Fruit fly (Drosophila melanogaster) whole organism, prepupa: ENCODE results near the gene Unc-76.

Experiments used
- Blimp-1 ChIP-seq: fragments of 200-800 bp; sonication (Bioruptor generic); optimal IDR thresholded peaks from 3 replicates; lab custom pipeline; 2017; ENCODE audit warnings: missing biosample characterization, missing genetic modification characterization, mild to moderate bottlenecking, moderate library complexity, missing genetic modification reagents
- CG10631 ChIP-seq: fragments of 200-800 bp; sonication (Bioruptor generic); optimal IDR thresholded peaks from 2 replicates; lab custom pipeline; 2016; ENCODE audit warnings: missing biosample characterization, missing genetic modification characterization
- CG11294 ChIP-seq: fragments of 200-800 bp; sonication (Bioruptor generic); IDR thresholded peaks from 2 replicates; pipeline ENCODE4 v1.3.6; 2022; ENCODE audit warnings: missing biosample characterization, missing genetic modification characterization
- CG11762 ChIP-seq: fragments of 200-800 bp; sonication (Bioruptor generic); optimal IDR thresholded peaks from 3 replicates; lab custom pipeline; 2016; ENCODE audit warnings: missing biosample characterization, missing genetic modification characterization; ENCODE audit not compliant: insufficient read depth
- CG11902 ChIP-seq: fragments of 200-800 bp; sonication (Bioruptor generic); optimal IDR thresholded peaks from 3 replicates; lab custom pipeline; 2016; ENCODE audit warnings: missing biosample characterization, missing genetic modification characterization
- CG15336 ChIP-seq: fragments of 200-800 bp; sonication (Bioruptor generic); IDR thresholded peaks from 2 replicates; pipeline ENCODE4 v1.3.6; 2022; ENCODE audit warnings: missing biosample characterization, missing genetic modification characterization
- CG1621 ChIP-seq: fragments of 200-800 bp; sonication (Bioruptor generic); optimal IDR thresholded peaks from 3 replicates; lab custom pipeline; 2018; ENCODE audit warnings: missing biosample characterization, mild to moderate bottlenecking, missing genetic modification characterization
- CG16779 ChIP-seq: fragments of 200-800 bp; sonication (Bioruptor generic); optimal IDR thresholded peaks from 3 replicates; lab custom pipeline; 2017; ENCODE audit warnings: missing biosample characterization, mild to moderate bottlenecking, missing genetic modification characterization
- CG3032 ChIP-seq: fragments of 200-800 bp; optimal IDR thresholded peaks from 2 replicates; lab custom pipeline; 2019; ENCODE audit warnings: missing biosample characterization, mild to moderate bottlenecking, missing genetic modification characterization, moderate library complexity
- CG31627 ChIP-seq: fragments of 200-800 bp; sonication (Bioruptor generic); optimal IDR thresholded peaks from 3 replicates; lab custom pipeline; 2016; ENCODE audit warnings: missing biosample characterization, missing genetic modification characterization
- CG34406 ChIP-seq: fragments of 200-800 bp; sonication (Bioruptor generic); optimal IDR thresholded peaks from 3 replicates; lab custom pipeline; 2016; ENCODE audit warnings: missing biosample characterization, missing genetic modification characterization
- CG6163 ChIP-seq: fragments of 200-800 bp; sonication (Bioruptor generic); IDR thresholded peaks from 3 replicates; pipeline ENCODE4 v1.3.6; 2022; ENCODE audit warnings: missing biosample characterization, missing genetic modification characterization
- CG6276 ChIP-seq: fragments of 200-800 bp; sonication (Bioruptor generic); optimal IDR thresholded peaks from 2 replicates; lab custom pipeline; 2017; ENCODE audit warnings: missing biosample characterization, mild to moderate bottlenecking, missing genetic modification characterization
- CG6808 ChIP-seq: fragments of 200-800 bp; sonication (Bioruptor generic); optimal IDR thresholded peaks from 3 replicates; lab custom pipeline; 2017; ENCODE audit warnings: missing biosample characterization, missing genetic modification characterization, mild to moderate bottlenecking, moderate library complexity, missing genetic modification reagents
- CG6854 ChIP-seq: fragments of 200-800 bp; sonication (Bioruptor generic); optimal IDR thresholded peaks from 2 replicates; lab custom pipeline; 2017; ENCODE audit warnings: missing biosample characterization, mild to moderate bottlenecking, missing genetic modification characterization
- CG7368 ChIP-seq: fragments of 200-800 bp; sonication (Bioruptor generic); optimal IDR thresholded peaks from 3 replicates; lab custom pipeline; 2016; ENCODE audit warnings: missing biosample characterization, missing genetic modification characterization
- CG8119 ChIP-seq: fragments of 200-800 bp; sonication (Bioruptor generic); IDR thresholded peaks from 3 replicates; pipeline ENCODE4 v1.3.6; 2022; ENCODE audit warnings: missing biosample characterization, missing genetic modification characterization
- CG8319 ChIP-seq: fragments of 200-800 bp; sonication (Bioruptor generic); optimal IDR thresholded peaks from 3 replicates; lab custom pipeline; 2016; ENCODE audit warnings: missing biosample characterization, missing genetic modification characterization
- CG8632 ChIP-seq: fragments of 200-800 bp; sonication (Bioruptor generic); optimal IDR thresholded peaks from 3 replicates; lab custom pipeline; 2016; ENCODE audit warnings: missing biosample characterization, missing genetic modification characterization
- CG9139 ChIP-seq: fragments of 200-800 bp; sonication (Bioruptor generic); optimal IDR thresholded peaks from 3 replicates; lab custom pipeline; 2017; ENCODE audit warnings: missing biosample characterization, mild to moderate bottlenecking, missing genetic modification characterization
- Eip75B ChIP-seq: fragments of 200-800 bp; sonication (Bioruptor generic); optimal IDR thresholded peaks from 3 replicates; lab custom pipeline; 2016; ENCODE audit warnings: missing biosample characterization, missing genetic modification characterization
- Eip78C ChIP-seq: fragments of 200-800 bp; sonication (Bioruptor generic); peaks from one replicate; lab custom pipeline; 2016; ENCODE audit warnings: missing biosample characterization, missing genetic modification characterization
- Eip93F ChIP-seq: fragments of 200-800 bp; sonication (Bioruptor generic); optimal IDR thresholded peaks from 2 replicates; lab custom pipeline; 2016; ENCODE audit warnings: missing biosample characterization, mild to moderate bottlenecking, missing genetic modification characterization
- Ets21C ChIP-seq: fragments of 200-800 bp; sonication (Bioruptor generic); optimal IDR thresholded peaks from 3 replicates; lab custom pipeline; 2016; ENCODE audit warnings: missing biosample characterization, missing genetic modification characterization
- Gug ChIP-seq: fragments of 200-800 bp; sonication (Bioruptor generic); IDR thresholded peaks from 2 replicates; pipeline ENCODE4 v1.3.6; 2022; ENCODE audit warnings: missing biosample characterization, missing genetic modification characterization
- Hr38 ChIP-seq: sonication (Bioruptor generic); optimal IDR thresholded peaks from 2 replicates; lab custom pipeline; 2016; ENCODE audit warnings: missing biosample characterization, missing genetic modification characterization
- Hr4 ChIP-seq: fragments of 200-800 bp; sonication (Bioruptor generic); optimal IDR thresholded peaks from 3 replicates; lab custom pipeline; 2016; ENCODE audit warnings: missing biosample characterization, missing genetic modification characterization
- Lpt ChIP-seq: fragments of 200-800 bp; sonication (Bioruptor generic); optimal IDR thresholded peaks from 3 replicates; lab custom pipeline; 2016; ENCODE audit warnings: missing biosample characterization, missing genetic modification characterization
- Met ChIP-seq: fragments of 200-800 bp; sonication (Bioruptor generic); optimal IDR thresholded peaks from 3 replicates; lab custom pipeline; 2016; ENCODE audit warnings: missing biosample characterization, missing genetic modification characterization
- OdsH ChIP-seq: fragments of 200-800 bp; sonication (Bioruptor generic); optimal IDR thresholded peaks from 3 replicates; lab custom pipeline; 2016; ENCODE audit warnings: missing biosample characterization, missing genetic modification characterization
- Smox ChIP-seq: fragments of 200-800 bp; sonication (Bioruptor generic); optimal IDR thresholded peaks from 3 replicates; lab custom pipeline; 2016; ENCODE audit warnings: missing biosample characterization, missing genetic modification characterization
- Sox102F ChIP-seq: fragments of 200-800 bp; sonication (Bioruptor generic); optimal IDR thresholded peaks from 2 replicates; lab custom pipeline; 2016; ENCODE audit warnings: missing biosample characterization, mild to moderate bottlenecking, missing genetic modification characterization
- Sox14 ChIP-seq: fragments of 200-800 bp; sonication (Bioruptor generic); optimal IDR thresholded peaks from 3 replicates; lab custom pipeline; 2016; ENCODE audit warnings: missing biosample characterization, missing genetic modification characterization
- Sox15 ChIP-seq: fragments of 200-800 bp; sonication (Bioruptor generic); optimal IDR thresholded peaks from 3 replicates; lab custom pipeline; 2016; ENCODE audit warnings: missing biosample characterization, missing genetic modification characterization
- acj6 ChIP-seq: fragments of 200-800 bp; sonication (Bioruptor generic); optimal IDR thresholded peaks from 3 replicates; lab custom pipeline; 2016; ENCODE audit warnings: missing biosample characterization, missing genetic modification characterization
- cyc ChIP-seq: fragments of 200-800 bp; sonication (Bioruptor generic); optimal IDR thresholded peaks from 3 replicates; lab custom pipeline; 2016; ENCODE audit warnings: missing biosample characterization, missing genetic modification characterization
- dac ChIP-seq: fragments of 200-800 bp; sonication (Bioruptor generic); optimal IDR thresholded peaks from 2 replicates; lab custom pipeline; 2017; ENCODE audit warnings: missing biosample characterization, mild to moderate bottlenecking, missing genetic modification characterization
- dsx ChIP-seq: fragments of 200-800 bp; optimal IDR thresholded peaks from 3 replicates; lab custom pipeline; 2019; ENCODE audit warnings: missing biosample characterization, mild to moderate bottlenecking, missing genetic modification characterization, moderate library complexity; ENCODE audit not compliant: poor library complexity, severe bottlenecking
- eg ChIP-seq: fragments of 200-800 bp; sonication (Bioruptor generic); IDR thresholded peaks from 3 replicates; pipeline ENCODE4 v1.3.6; 2022; ENCODE audit warnings: missing biosample characterization, missing genetic modification characterization
- esn ChIP-seq: fragments of 200-800 bp; sonication (Bioruptor generic); optimal IDR thresholded peaks from 2 replicates; lab custom pipeline; 2016; ENCODE audit warnings: missing biosample characterization, mild to moderate bottlenecking, missing genetic modification characterization, moderate library complexity
- fd59A ChIP-seq: fragments of 200-800 bp; sonication (Bioruptor generic); optimal IDR thresholded peaks from 2 replicates; lab custom pipeline; 2017; ENCODE audit warnings: missing biosample characterization, mild to moderate bottlenecking, missing genetic modification characterization, missing genetic modification reagents
- fd85E ChIP-seq: fragments of 200-800 bp; sonication (Bioruptor generic); optimal IDR thresholded peaks from 3 replicates; lab custom pipeline; 2016; ENCODE audit warnings: missing biosample characterization, missing genetic modification characterization
- lz ChIP-seq: fragments of 200-800 bp; sonication (Bioruptor generic); optimal IDR thresholded peaks from 3 replicates; lab custom pipeline; 2016; ENCODE audit warnings: missing biosample characterization, missing genetic modification characterization
- net ChIP-seq: fragments of 200-800 bp; sonication (Bioruptor generic); optimal IDR thresholded peaks from 3 replicates; lab custom pipeline; 2016; ENCODE audit warnings: missing biosample characterization, missing genetic modification characterization
- salr ChIP-seq, 2 experiments: fragments of 200-800 bp; sonication (Bioruptor generic); optimal IDR thresholded peaks; 3 replicates each; lab custom pipeline; 2016 to 2018; ENCODE audit warnings: missing biosample characterization in 2 of 2, missing genetic modification characterization in 2 of 2, mild to moderate bottlenecking in 1 of 2
- ss ChIP-seq, 2 experiments: fragments of 200-800 bp; sonication (Bioruptor generic); optimal IDR thresholded peaks; 2 replicates in 1 of 2; 3 replicates in 1 of 2; lab custom pipeline; 2017 to 2018; ENCODE audit warnings: mild to moderate bottlenecking in 2 of 2, missing biosample characterization in 2 of 2, missing genetic modification characterization in 2 of 2, moderate library complexity in 1 of 2
- svp ChIP-seq: fragments of 200-800 bp; sonication (Bioruptor generic); peaks from one replicate; lab custom pipeline; 2016; ENCODE audit warnings: missing biosample characterization, missing genetic modification characterization
- topi ChIP-seq: fragments of 200-800 bp; sonication (Bioruptor generic); optimal IDR thresholded peaks from 3 replicates; lab custom pipeline; 2016; ENCODE audit warnings: missing biosample characterization, missing genetic modification characterization
- vri ChIP-seq: fragments of 200-800 bp; sonication (Bioruptor generic); optimal IDR thresholded peaks from 3 replicates; lab custom pipeline; 2016; ENCODE audit warnings: missing biosample characterization, mild to moderate bottlenecking, missing genetic modification characterization

The Unc-76 gene

dm6 chrX:2083678-2084162 lies 3.3 kb downstream of the Unc-76 start (continued):
- TF ChIP-seq CG6163 (GFP tag; lab: Robert Waterston, UW) = peak; percentile 95
- TF ChIP-seq salr (GFP tag; optimal IDR thresholded peaks at IDR 0.05; lab: Kevin White, UChicago) = peak; percentile 81 to 90
- TF ChIP-seq Ets21C (GFP tag; lab: Kevin White, UChicago) = peak; percentile 88
- peak; percentile 64 for TF ChIP-seq Blimp-1 (GFP tag; lab: Kevin White, UChicago)
- peak; percentile 91 for TF ChIP-seq Lpt (GFP tag; lab: Kevin White, UChicago)
- peak; percentile 82 for TF ChIP-seq CG11294 (GFP tag; lab: Robert Waterston, UW)
- TF ChIP-seq Sox15 (GFP tag; lab: Kevin White, UChicago) = peak; percentile 90
- TF ChIP-seq Eip93F (GFP tag; lab: Kevin White, UChicago) = no peak
- peak; percentile 89 for TF ChIP-seq CG11762 (GFP tag; lab: Kevin White, UChicago)
- peak; percentile 81 for TF ChIP-seq CG16779
- peak; percentile 93 for TF ChIP-seq CG10631 (GFP tag; lab: Kevin White, UChicago)
- peak; percentile 93 for TF ChIP-seq Eip75B (GFP tag; lab: Kevin White, UChicago)
- peak; percentile 93 for TF ChIP-seq topi (GFP tag; lab: Kevin White, UChicago)
- TF ChIP-seq Eip78C (GFP tag; lab: Kevin White, UChicago) = peak; percentile 98
- TF ChIP-seq CG8119 (GFP tag; lab: Robert Waterston, UW) = peak; percentile 93
- peak; percentile 85 to 88 for TF ChIP-seq ss (GFP tag; optimal IDR thresholded peaks at IDR 0.05; lab: Kevin White, UChicago)
- peak; percentile 97 for TF ChIP-seq Sox14 (GFP tag; lab: Kevin White, UChicago)
- peak; percentile 92 for TF ChIP-seq fd85E (GFP tag; lab: Kevin White, UChicago)
- TF ChIP-seq CG15336 (GFP tag; lab: Robert Waterston, UW) = peak; percentile 96
- peak; percentile 92 for TF ChIP-seq Smox (GFP tag; lab: Kevin White, UChicago)
- TF ChIP-seq CG6854 = peak; percentile 80
- TF ChIP-seq acj6 = peak; percentile 93
- TF ChIP-seq CG9139 (GFP tag; lab: Kevin White, UChicago) = peak; percentile 89
- peak; percentile 95 for TF ChIP-seq lz (GFP tag; lab: Kevin White, UChicago)
- peak; percentile 91 for TF ChIP-seq CG34406 (GFP tag; lab: Kevin White, UChicago)

- peak; percentile 75 for TF ChIP-seq Gug (GFP tag; lab: Robert Waterston, UW)
- peak; percentile 79 for TF ChIP-seq CG6163 (GFP tag; lab: Robert Waterston, UW)
- TF ChIP-seq CG10631 (GFP tag; lab: Kevin White, UChicago) = peak; percentile 42
- TF ChIP-seq CG16779 = no peak
- no peak for TF ChIP-seq fd59A (GFP tag; lab: Kevin White, UChicago)
- no peak for TF ChIP-seq CG9139 (GFP tag; lab: Kevin White, UChicago)
- TF ChIP-seq CG8319 (GFP tag; lab: Kevin White, UChicago) = no peak
- TF ChIP-seq Sox14 (GFP tag; lab: Kevin White, UChicago) = peak; percentile 16
- no peak for TF ChIP-seq Eip93F (GFP tag; lab: Kevin White, UChicago)
- TF ChIP-seq CG31627 (GFP tag; lab: Kevin White, UChicago) = no peak
- TF ChIP-seq Hr4 (GFP tag; lab: Kevin White, UChicago) = peak; percentile 81
- TF ChIP-seq Sox102F (GFP tag; lab: Kevin White, UChicago) = no peak
- TF ChIP-seq CG6276 (GFP tag; lab: Kevin White, UChicago) = peak; percentile 81
- TF ChIP-seq eg (GFP tag; lab: Robert Waterston, UW) = peak; percentile 92
- TF ChIP-seq CG11902 (GFP tag; lab: Kevin White, UChicago) = no peak
- TF ChIP-seq net (GFP tag; lab: Kevin White, UChicago) = peak; percentile 58
- peak; percentile 82 for TF ChIP-seq Eip78C (GFP tag; lab: Kevin White, UChicago)
- no peak for TF ChIP-seq CG7368 (GFP tag; lab: Kevin White, UChicago)
- TF ChIP-seq svp (GFP tag; lab: Kevin White, UChicago) = peak; percentile 73
- TF ChIP-seq CG1621 (tag; lab: Kevin White, UChicago) = no peak
- peak; percentile 89 for TF ChIP-seq CG15336 (GFP tag; lab: Robert Waterston, UW)
- TF ChIP-seq dac (GFP tag; lab: Kevin White, UChicago) = peak; percentile 73
- peak; percentile 86 for TF ChIP-seq CG8119 (GFP tag; lab: Robert Waterston, UW)
- peak; percentile 46 for TF ChIP-seq OdsH (GFP tag; lab: Kevin White, UChicago)
- TF ChIP-seq esn = peak; percentile 2
- no peak for TF ChIP-seq CG3032 (tag; lab: Kevin White, UChicago)
- no peak for TF ChIP-seq cyc (GFP tag; lab: Kevin White, UChicago)
- TF ChIP-seq CG6808 (GFP tag; lab: Kevin White, UChicago) = no peak
- no peak for TF ChIP-seq Hr38 (GFP tag; lab: Kevin White, UChicago)
- no peak for TF ChIP-seq Met (GFP tag; lab: Kevin White, UChicago)
- TF ChIP-seq Ets21C (GFP tag; lab: Kevin White, UChicago) = no peak
- TF ChIP-seq dsx (GFP tag; lab: Kevin White, UChicago) = no peak
- no peak for TF ChIP-seq CG8632 (GFP tag; lab: Kevin White, UChicago)
- no peak for TF ChIP-seq vri (GFP tag; lab: Kevin White, UChicago)
Observed at dm6 chrX:2087501-2087900, 7.1 kb downstream of the Unc-76 start.
